Worm (Caenorhabditis elegans) whole organism, dauer: ENCODE measurements around the gene ceh-84.
"Not testable (repeated sequence)": the region's sequence is repeated elsewhere in the genome, so short reads cannot be mapped to it uniquely, and the experiment has no call there.

ENCODE experiments used
- unc-62 ChIP-seq: sonication (generic microtip); optimal IDR thresholded peaks from 2 replicates; lab custom pipeline; 2017; ENCODE audit warnings: missing biosample characterization, missing genetic modification reagents, missing genetic modification characterization

ceh-84 gene

ce11 chrII:2000720-2001119 is at the start of gene ceh-84:
ceh-84 (minus strand) TSS chrII:2000820.
- not testable (repeated sequence) for TF ChIP-seq unc-62 (GFP tag; lab: Kevin White, UChicago)

- not testable (repeated sequence) for TF ChIP-seq unc-62 (GFP tag; lab: Kevin White, UChicago)
These were observed 45.9 kb upstream of the ceh-84 start, which contains the start of gene math-1 for ce11 chrII:2046556-2046955. math-1 (minus strand) TSS chrII:2046656.

- TF ChIP-seq unc-62 (GFP tag; lab: Kevin White, UChicago), result no peak
These were observed 44.9 kb upstream of the ceh-84 start, which contains the start of gene bath-24 for ce11 chrII:2045505-2045904. bath-24 (minus strand) TSS chrII:2045605.

- TF ChIP-seq unc-62 (GFP tag; lab: Kevin White, UChicago), result no peak
These were observed 41.8 kb upstream of the ceh-84 start, which contains the start of gene bath-20 for ce11 chrII:2042447-2042846. bath-20 (minus strand) TSS chrII:2042547.

- TF ChIP-seq unc-62 (GFP tag; lab: Kevin White, UChicago), result no peak
These were observed 38.7 kb upstream of the ceh-84 start, which contains the start of gene bath-19 for ce11 chrII:2039288-2039687. bath-19 (minus strand) TSS chrII:2039388.

- no peak for TF ChIP-seq unc-62 (GFP tag; lab: Kevin White, UChicago)
These were observed 32.7 kb upstream of the ceh-84 start, which contains the start of gene F59H6.14 for ce11 chrII:2033286-2033685. F59H6.14 (plus strand) TSS chrII:2033586.

ce11 chrII:2032282-2032681 is 31.7 kb upstream of the ceh-84 start, which contains the start of gene btb-4:
btb-4 (plus strand) TSS chrII:2032316.
- TF ChIP-seq unc-62 (GFP tag; lab: Kevin White, UChicago), result not testable (repeated sequence)

ce11 chrII:2031852-2032251 is 31.2 kb upstream of the ceh-84 start, which contains the start of gene bath-5:
bath-5 (minus strand) TSS chrII:2031952.
- TF ChIP-seq unc-62 (GFP tag; lab: Kevin White, UChicago), result no peak

- TF ChIP-seq unc-62 (GFP tag; lab: Kevin White, UChicago), result no peak
These were observed 29.7 kb upstream of the ceh-84 start, which contains the start of gene bath-3 for ce11 chrII:2030367-2030766. bath-3 (minus strand) TSS chrII:2030467.

ce11 chrII:2028712-2029111 is 28.1 kb upstream of the ceh-84 start, which contains the start of gene bath-1:
bath-1 (minus strand) TSS chrII:2028812.
- no peak for TF ChIP-seq unc-62 (GFP tag; lab: Kevin White, UChicago)

ce11 chrII:2026525-2026924 is 25.9 kb upstream of the ceh-84 start, which contains the start of gene bath-21:
bath-21 (minus strand) TSS chrII:2026625.
- TF ChIP-seq unc-62 (GFP tag; lab: Kevin White, UChicago), result no peak

ce11 chrII:2023514-2023913 is 22.9 kb upstream of the ceh-84 start, which contains the start of gene cya-2:
cya-2 (minus strand) TSS chrII:2023614.
- TF ChIP-seq unc-62 (GFP tag; lab: Kevin White, UChicago), result not testable (repeated sequence)

- TF ChIP-seq unc-62 (GFP tag; lab: Kevin White, UChicago), result no peak
These were observed 13.2 kb upstream of the ceh-84 start for ce11 chrII:2013856-2014255.

- no peak for TF ChIP-seq unc-62 (GFP tag; lab: Kevin White, UChicago)
These were observed 12.1 kb upstream of the ceh-84 start, which contains the start of gene F59H6.15 for ce11 chrII:2012698-2013097. F59H6.15 (plus strand) TSS chrII:2012998.

ce11 chrII:2011179-2011578 is 10.6 kb upstream of the ceh-84 start:
- TF ChIP-seq unc-62 (GFP tag; lab: Kevin White, UChicago), result no peak

- not testable (repeated sequence) for TF ChIP-seq unc-62 (GFP tag; lab: Kevin White, UChicago)
These were observed 2.1 kb downstream of the ceh-84 start, which contains the start of gene math-19 for ce11 chrII:1998561-1998960. math-19 (plus strand) TSS chrII:1998861.

- TF ChIP-seq unc-62 (GFP tag; lab: Kevin White, UChicago), result no peak
These were observed 4.4 kb downstream of the ceh-84 start, which contains the start of gene math-20 for ce11 chrII:1996237-1996636. math-20 (plus strand) TSS chrII:1996537.
